Fruit fly (Drosophila melanogaster) whole organism, embryonic: ENCODE data around the gene Snx21.

Experiments
- Asciz ChIP-seq: fragments of 200-800 bp; sonication (Bioruptor generic); optimal IDR thresholded peaks from 2 replicates; lab custom pipeline; 2017; ENCODE audit warnings: missing biosample characterization, mild to moderate bottlenecking, missing genetic modification characterization, missing genetic modification reagents
- Atf-2 ChIP-seq: fragments of 200-800 bp; sonication (Bioruptor generic); optimal IDR thresholded peaks from 2 replicates; lab custom pipeline; 2016; ENCODE audit warnings: missing biosample characterization, missing genetic modification characterization
- B-H2 ChIP-seq: fragments of 200-800 bp; sonication (Bioruptor generic); optimal IDR thresholded peaks from 2 replicates; lab custom pipeline; 2018; ENCODE audit warnings: missing biosample characterization, mild to moderate bottlenecking, missing genetic modification characterization
- Bgb ChIP-seq: fragments of 200-800 bp; sonication (Bioruptor generic); IDR thresholded peaks from 2 replicates; pipeline ENCODE4 v1.3.6; 2022; ENCODE audit warnings: missing biosample characterization, missing genetic modification characterization; ENCODE audit not compliant: partially characterized antibody
- CG13123 ChIP-seq: fragments of 200-800 bp; sonication (Bioruptor generic); optimal IDR thresholded peaks from 2 replicates; lab custom pipeline; 2016; ENCODE audit warnings: missing biosample characterization, missing genetic modification characterization
- CG14441 ChIP-seq: fragments of 200-800 bp; sonication (Bioruptor generic); IDR thresholded peaks from 2 replicates; pipeline ENCODE4 v1.3.6; 2022; ENCODE audit warnings: missing biosample characterization, missing genetic modification characterization
- CG14710 ChIP-seq: fragments of 200-800 bp; sonication (Bioruptor generic); optimal IDR thresholded peaks from 3 replicates; lab custom pipeline; 2019; ENCODE audit warnings: missing biosample characterization, mild to moderate bottlenecking, missing genetic modification characterization, moderate library complexity
- CG15696 ChIP-seq: fragments of 200-800 bp; sonication (Bioruptor generic); optimal IDR thresholded peaks from 2 replicates; lab custom pipeline; 2019; ENCODE audit warnings: missing biosample characterization, mild to moderate bottlenecking, missing genetic modification characterization, moderate library complexity
- CG17328 ChIP-seq: fragments of 200-800 bp; sonication (Bioruptor generic); IDR thresholded peaks from 2 replicates; pipeline ENCODE4 v1.3.6; 2022; ENCODE audit warnings: missing biosample characterization, missing genetic modification characterization
- CG17829 ChIP-seq: fragments of 200-800 bp; optimal IDR thresholded peaks from 2 replicates; lab custom pipeline; 2019; ENCODE audit warnings: missing biosample characterization, mild to moderate bottlenecking, missing genetic modification characterization, moderate library complexity
- CG2202 ChIP-seq: fragments of 200-800 bp; sonication (Bioruptor generic); optimal IDR thresholded peaks from 2 replicates; lab custom pipeline; 2018; ENCODE audit warnings: missing biosample characterization, mild to moderate bottlenecking, missing genetic modification characterization
- CG33557 ChIP-seq: fragments of 200-800 bp; sonication (Bioruptor generic); optimal IDR thresholded peaks from 2 replicates; lab custom pipeline; 2019; ENCODE audit warnings: missing biosample characterization, mild to moderate bottlenecking, missing genetic modification characterization, moderate library complexity
- CG3407 ChIP-seq: fragments of 200-800 bp; sonication (Bioruptor generic); optimal IDR thresholded peaks from 2 replicates; lab custom pipeline; 2018; ENCODE audit warnings: missing biosample characterization, mild to moderate bottlenecking, missing genetic modification characterization
- CG3847 ChIP-seq: fragments of 200-800 bp; sonication (Bioruptor generic); IDR thresholded peaks from 2 replicates; pipeline ENCODE4 v1.3.6; 2022; ENCODE audit warnings: missing biosample characterization, missing genetic modification characterization
- CG4617 ChIP-seq: fragments of 200-800 bp; sonication (Bioruptor generic); optimal IDR thresholded peaks from 3 replicates; lab custom pipeline; 2016; ENCODE audit warnings: missing biosample characterization, missing genetic modification characterization, borderline replicate concordance
- CG6813 ChIP-seq: fragments of 200-800 bp; sonication (Bioruptor generic); optimal IDR thresholded peaks from 2 replicates; lab custom pipeline; 2017; ENCODE audit warnings: missing biosample characterization, missing genetic modification characterization, mild to moderate bottlenecking, moderate library complexity, missing genetic modification reagents
- CG7963 ChIP-seq: fragments of 200-800 bp; sonication (Bioruptor generic); IDR thresholded peaks from 3 replicates; pipeline ENCODE4 v1.3.6; 2022; ENCODE audit warnings: missing biosample characterization, missing genetic modification characterization; ENCODE audit not compliant: partially characterized antibody
- CTCF ChIP-seq: fragments of 200-800 bp; sonication (Bioruptor generic); optimal IDR thresholded peaks from 2 replicates; lab custom pipeline; 2017; ENCODE audit warnings: missing biosample characterization, mild to moderate bottlenecking, missing genetic modification characterization, moderate library complexity
- D ChIP-seq, 2 experiments: fragments of 200-800 bp in 1 of 2; fragments of >200 bp in 1 of 2; sonication (Bioruptor generic) in 1 of 2; optimal IDR thresholded peaks; 2 replicates in 1 of 2; 3 replicates in 1 of 2; lab custom pipeline; 2017; ENCODE audit warnings: mild to moderate bottlenecking in 1 of 2, missing biosample characterization in 1 of 2, missing genetic modification characterization in 1 of 2, missing genetic modification reagents in 1 of 2
- D19B ChIP-seq: fragments of 200-800 bp; sonication (Bioruptor generic); optimal IDR thresholded peaks from 2 replicates; lab custom pipeline; 2017; ENCODE audit warnings: missing biosample characterization, mild to moderate bottlenecking, missing genetic modification characterization
- GATAe ChIP-seq: fragments of 200-800 bp; sonication (Bioruptor generic); conservative IDR thresholded peaks from 2 replicates; pipeline ENCODE4 v1.3.6; 2022; ENCODE audit warnings: missing biosample characterization, missing genetic modification characterization
- H2.0 ChIP-seq: fragments of 200-800 bp; sonication (Bioruptor generic); IDR thresholded peaks from 2 replicates; pipeline ENCODE4 v1.3.6; 2022; ENCODE audit warnings: missing biosample characterization, missing genetic modification characterization
- Hmx ChIP-seq: fragments of 200-800 bp; sonication (Bioruptor generic); optimal IDR thresholded peaks from 2 replicates; lab custom pipeline; 2016; ENCODE audit warnings: missing biosample characterization, missing genetic modification characterization
- Lpt ChIP-seq: fragments of >200 bp; optimal IDR thresholded peaks from 2 replicates; lab custom pipeline; 2018; ENCODE audit warnings: missing biosample characterization, missing genetic modification characterization
- MBD-R2 ChIP-seq: fragments of 200-800 bp; sonication (Bioruptor generic); IDR thresholded peaks from 2 replicates; pipeline ENCODE4 v1.3.6; 2022; ENCODE audit warnings: missing biosample characterization, missing genetic modification characterization
- MTF-1 ChIP-seq: fragments of 200-800 bp; sonication (Bioruptor generic); optimal IDR thresholded peaks from 2 replicates; lab custom pipeline; 2018; ENCODE audit warnings: missing biosample characterization, mild to moderate bottlenecking, missing genetic modification characterization, borderline replicate concordance
- Med ChIP-seq: fragments of 200-800 bp; sonication (Bioruptor generic); peaks from one replicate; lab custom pipeline; 2016; ENCODE audit warnings: missing biosample characterization, missing genetic modification characterization, mild to moderate bottlenecking, inconsistent platforms, moderate library complexity
- Ptx1 ChIP-seq: fragments of 200-800 bp; sonication (Bioruptor generic); IDR thresholded peaks from 2 replicates; pipeline ENCODE4 v1.3.6; 2022; ENCODE audit warnings: missing biosample characterization, missing genetic modification characterization
- Ravus ChIP-seq: fragments of 200-800 bp; sonication (Bioruptor generic); IDR thresholded peaks from 2 replicates; pipeline ENCODE4 v1.3.6; 2022; ENCODE audit warnings: missing biosample characterization, missing genetic modification characterization
- Ssrp ChIP-seq: fragments of 200-800 bp; sonication (Bioruptor generic); optimal IDR thresholded peaks from 2 replicates; lab custom pipeline; 2018; ENCODE audit warnings: missing biosample characterization, mild to moderate bottlenecking, missing genetic modification characterization, moderate library complexity
- Taf1 ChIP-seq: fragments of 200-800 bp; sonication (Bioruptor generic); IDR thresholded peaks from 2 replicates; pipeline ENCODE4 v1.3.6; 2022; ENCODE audit warnings: missing biosample characterization, missing genetic modification characterization
- Xbp1 ChIP-seq: fragments of 200-800 bp; sonication (Bioruptor generic); optimal IDR thresholded peaks from 3 replicates; lab custom pipeline; 2016; ENCODE audit warnings: missing biosample characterization, mild to moderate bottlenecking, missing genetic modification characterization
- ash1 ChIP-seq: fragments of 200-800 bp; sonication (Bioruptor generic); optimal IDR thresholded peaks from 2 replicates; lab custom pipeline; 2018; ENCODE audit warnings: missing biosample characterization, mild to moderate bottlenecking, missing genetic modification characterization
- bsh ChIP-seq, 2 experiments: fragments of 200-800 bp; sonication (Bioruptor generic); optimal IDR thresholded peaks; 2 replicates each; lab custom pipeline; 2017 to 2018; ENCODE audit warnings: mild to moderate bottlenecking in 2 of 2, missing biosample characterization in 2 of 2, missing genetic modification characterization in 2 of 2, moderate library complexity in 1 of 2
- cwo ChIP-seq: fragments of 200-800 bp; sonication (Bioruptor generic); optimal IDR thresholded peaks from 3 replicates; lab custom pipeline; 2017; ENCODE audit warnings: missing biosample characterization, missing genetic modification characterization, mild to moderate bottlenecking, moderate library complexity, missing genetic modification reagents
- fd102C ChIP-seq: fragments of 200-800 bp; sonication (Bioruptor generic); optimal IDR thresholded peaks from 2 replicates; lab custom pipeline; 2018; ENCODE audit warnings: missing biosample characterization, mild to moderate bottlenecking, missing genetic modification characterization, moderate library complexity
- fd64A ChIP-seq: fragments of 200-800 bp; sonication (Bioruptor generic); optimal IDR thresholded peaks from 3 replicates; lab custom pipeline; 2018; ENCODE audit warnings: missing biosample characterization, mild to moderate bottlenecking, missing genetic modification characterization
- ken ChIP-seq: fragments of 200-800 bp; sonication (Bioruptor generic); IDR thresholded peaks from 3 replicates; pipeline ENCODE4 v1.3.6; 2022; ENCODE audit warnings: missing biosample characterization, missing genetic modification characterization
- klu ChIP-seq: fragments of 200-800 bp; sonication (Bioruptor generic); IDR thresholded peaks from 2 replicates; pipeline ENCODE4 v1.3.6; 2022; ENCODE audit warnings: missing biosample characterization, missing genetic modification characterization
- lbe ChIP-seq: fragments of 200-800 bp; sonication (Bioruptor generic); optimal IDR thresholded peaks from 2 replicates; lab custom pipeline; 2016; ENCODE audit warnings: missing biosample characterization, mild to moderate bottlenecking, missing genetic modification characterization
- luna ChIP-seq: fragments of 200-800 bp; sonication (Bioruptor generic); optimal IDR thresholded peaks from 2 replicates; lab custom pipeline; 2016; ENCODE audit warnings: missing biosample characterization, missing genetic modification characterization
- onecut ChIP-seq: fragments of 200-800 bp; sonication (Bioruptor generic); IDR thresholded peaks from 2 replicates; pipeline ENCODE4 v1.3.6; 2022; ENCODE audit warnings: missing biosample characterization, missing genetic modification characterization
- rib ChIP-seq: fragments of 200-800 bp; sonication (Bioruptor generic); IDR thresholded peaks from 2 replicates; pipeline ENCODE4 v1.3.6; 2022; ENCODE audit warnings: missing biosample characterization, missing genetic modification characterization
- sima ChIP-seq: fragments of 200-800 bp; sonication (Bioruptor generic); optimal IDR thresholded peaks from 2 replicates; lab custom pipeline; 2016; ENCODE audit warnings: missing biosample characterization, missing genetic modification characterization
- sr ChIP-seq: fragments of 200-800 bp; sonication (Bioruptor generic); IDR thresholded peaks from 3 replicates; pipeline ENCODE4 v1.3.6; 2022; ENCODE audit warnings: missing biosample characterization, missing genetic modification characterization
- stc ChIP-seq: fragments of 200-800 bp; sonication (Bioruptor generic); IDR thresholded peaks from 2 replicates; pipeline ENCODE4 v1.3.6; 2022; ENCODE audit warnings: missing biosample characterization, missing genetic modification characterization
- tll ChIP-seq, 2 experiments: fragments of 200-800 bp in 1 of 2; fragments of >200 bp in 1 of 2; sonication (Bioruptor generic) in 1 of 2; optimal IDR thresholded peaks; 2 replicates each; lab custom pipeline; 2017 to 2019; ENCODE audit warnings: missing biosample characterization in 2 of 2, missing genetic modification characterization in 2 of 2, mild to moderate bottlenecking in 1 of 2, moderate library complexity in 1 of 2
- tna ChIP-seq: fragments of 200-800 bp; sonication (Bioruptor generic); IDR thresholded peaks from 2 replicates; pipeline ENCODE4 v1.3.6; 2022; ENCODE audit warnings: missing biosample characterization, missing genetic modification characterization; ENCODE audit not compliant: partially characterized antibody

Gene Snx21

dm6 chr2L:2765659-2766373 lies at the start of gene Snx21, which contains the start of gene aph-1:
Gene Snx21, minus strand, starts transcription at chr2L:2765665.
Gene aph-1, plus strand, starts transcription at chr2L:2766233.
- TF ChIP-seq Hmx (peak; percentile 77), tna (GFP tag; lab: Robert Waterston, UW) (no peak), B-H2 (GFP tag; lab: Kevin White, UChicago) (peak; percentile 92), ken (peak; percentile 79), sima (GFP tag; lab: Kevin White, UChicago) (no peak), CG2202 (tag; lab: Kevin White, UChicago) (peak; percentile 69), Xbp1 (GFP tag; lab: Kevin White, UChicago) (peak; percentile 92), CG15696 (peak; percentile 91), bsh (GFP tag; optimal IDR thresholded peaks at IDR 0.05; lab: Kevin White, UChicago) (peak; percentile 64 to 93), GATAe (GFP tag; lab: Robert Waterston, UW) (peak; percentile 80), luna (GFP tag; lab: Kevin White, UChicago) (peak; percentile 76), Med (GFP tag; lab: Kevin White, UChicago) (peak; percentile 97), cwo (peak; percentile 89), lbe (GFP tag; lab: Kevin White, UChicago) (peak; percentile 88), CG3847 (GFP tag; lab: Robert Waterston, UW) (peak; percentile 85), CG7963 (no peak), sr (GFP tag; lab: Robert Waterston, UW) (peak; percentile 48; the same call in 1 of the 3 replicates), fd102C (GFP tag; lab: Kevin White, UChicago) (peak; percentile 28), CG3407 (GFP tag; lab: Kevin White, UChicago) (peak; percentile 83), Asciz (GFP tag; lab: Kevin White, UChicago) (peak; percentile 84), Lpt (GFP tag; lab: Kevin White, UChicago) (no peak), CG13123 (GFP tag; lab: Kevin White, UChicago) (peak; percentile 76), MTF-1 (GFP tag; lab: Kevin White, UChicago) (peak; percentile 50), fd64A (GFP tag; lab: Kevin White, UChicago) (peak; percentile 42), MBD-R2 (GFP tag; lab: Robert Waterston, UW) (peak; percentile 84; the same call in 1 of the 2 replicates), CG17328 (GFP tag; lab: Robert Waterston, UW) (peak; percentile 85), CG6813 (GFP tag; lab: Kevin White, UChicago) (peak; percentile 84), CG33557 (peak; percentile 88), H2.0 (GFP tag; lab: Robert Waterston, UW) (peak; percentile 79), ash1 (GFP tag; lab: Kevin White, UChicago) (no peak), Atf-2 (peak; percentile 85), CG14710 (tag; lab: Kevin White, UChicago) (peak; percentile 92), CTCF (peak; percentile 49), CG14441 (peak; percentile 84), D (optimal IDR thresholded peaks at IDR 0.05; lab: Kevin White, UChicago) (no peak), D (GFP tag; optimal IDR thresholded peaks at IDR 0.05; lab: Kevin White, UChicago) (peak; percentile 91), rib (GFP tag; lab: Robert Waterston, UW) (peak; percentile 69), CG4617 (GFP tag; lab: Kevin White, UChicago) (peak; percentile 77), tll (GFP tag; optimal IDR thresholded peaks at IDR 0.05; lab: Kevin White, UChicago) (peak in 1 of 2 experiments; percentile 64), stc (GFP tag; lab: Robert Waterston, UW) (peak; percentile 89), Taf1 (peak; percentile 74), onecut (peak; percentile 80), Bgb (GFP tag; lab: Robert Waterston, UW) (no peak; the same call in 1 of the 2 replicates), Ravus (GFP tag; lab: Robert Waterston, UW) (peak; percentile 65), CG17829 (tag; lab: Kevin White, UChicago) (peak; percentile 93), Ptx1 (GFP tag; lab: Robert Waterston, UW) (peak; percentile 94), D19B (GFP tag; lab: Kevin White, UChicago) (peak; percentile 83), Ssrp (tag; lab: Kevin White, UChicago) (peak; percentile 90), klu (GFP tag; lab: Robert Waterston, UW) (peak; percentile 86)
